Fruit fly (Drosophila melanogaster): Measurements from ENCODE around the gene CG15362.
A peak's percentile ranks its signal among the peaks of the same experiment; 100 is the strongest.

CG15362 gene

dm6 chr2L:1986343-1987280 is 5.6 kb downstream of the CG15362 start (continued):
- TF ChIP-seq h (GFP tag; optimal IDR thresholded peaks at IDR 0.05) = peak; percentile 79
- TF ChIP-seq dmrt93B (GFP tag; optimal IDR thresholded peaks at IDR 0.05) = peak; percentile 19

dm6 chr2L:1987434-1988191 is 6.6 kb downstream of the CG15362 start, which contains the start of gene Got2:
Got2 (minus strand) TSS chr2L:1987758.
- TF ChIP-seq foxo (GFP tag; optimal IDR thresholded peaks at IDR 0.05) (peak in 1 of 2 experiments; percentile 35), Myc (optimal IDR thresholded peaks at IDR 0.05) (peak; percentile 94), GATAd (GFP tag; optimal IDR thresholded peaks at IDR 0.05) (peak; percentile 9), dmrt93B (GFP tag; optimal IDR thresholded peaks at IDR 0.05) (no peak), psq (GFP tag; optimal IDR thresholded peaks at IDR 0.05) (peak; percentile 26), OdsH (GFP tag; optimal IDR thresholded peaks at IDR 0.05) (peak; percentile 34), Rel (GFP tag; optimal IDR thresholded peaks at IDR 0.05) (no peak), Rel (tag; optimal IDR thresholded peaks at IDR 0.05) (peak; percentile 26), Dif (GFP tag; optimal IDR thresholded peaks at IDR 0.05; ENCODE audit: partially characterized antibody) (peak; percentile 14), woc (GFP tag; optimal IDR thresholded peaks at IDR 0.05) (peak; percentile 65), HLH106 (tag; optimal IDR thresholded peaks at IDR 0.05) (peak; percentile 17), Hr83 (GFP tag; optimal IDR thresholded peaks at IDR 0.05; ENCODE audit: poor library complexity, severe bottlenecking) (peak; percentile 53), fru (GFP tag; optimal IDR thresholded peaks at IDR 0.05) (peak; percentile 27), sage (GFP tag; optimal IDR thresholded peaks at IDR 0.05) (peak; percentile 31), CrebA (GFP tag; optimal IDR thresholded peaks at IDR 0.05; ENCODE audit: borderline replicate concordance) (no peak), usp (GFP tag; optimal IDR thresholded peaks at IDR 0.05) (no peak), dl (GFP tag; optimal IDR thresholded peaks at IDR 0.05; ENCODE audit: insufficient read depth in 1 of 2, partially characterized antibody in 2 of 2) (no peak)

- peak; percentile 4 for TF ChIP-seq Dif (GFP tag; optimal IDR thresholded peaks at IDR 0.05; ENCODE audit: partially characterized antibody)
- no peak for TF ChIP-seq Myc (optimal IDR thresholded peaks at IDR 0.05)
- peak; percentile 11 to 29 for TF ChIP-seq dl (GFP tag; optimal IDR thresholded peaks at IDR 0.05; ENCODE audit: insufficient read depth in 1 of 2, partially characterized antibody in 2 of 2)
- TF ChIP-seq pan (optimal IDR thresholded peaks at IDR 0.05) = no peak
These were observed 7.2 kb downstream of the CG15362 start, which contains the start of gene Npc2a for dm6 chr2L:1988192-1988561. Npc2a (plus strand) TSS chr2L:1988290.

dm6 chr2L:1989278-1989918 is 8.4 kb downstream of the CG15362 start:
- no peak for TF ChIP-seq woc (GFP tag; optimal IDR thresholded peaks at IDR 0.05)
- TF ChIP-seq GATAd (GFP tag; optimal IDR thresholded peaks at IDR 0.05) = no peak
- peak; percentile 47 for TF ChIP-seq rgr (GFP tag; optimal IDR thresholded peaks at IDR 0.05)
- TF ChIP-seq OdsH (GFP tag; optimal IDR thresholded peaks at IDR 0.05) = peak; percentile 21
- peak; percentile 65 for TF ChIP-seq h (GFP tag; optimal IDR thresholded peaks at IDR 0.05)
- TF ChIP-seq CG9705 (GFP tag; optimal IDR thresholded peaks at IDR 0.05) = no peak
- no peak for TF ChIP-seq lola (GFP tag; optimal IDR thresholded peaks at IDR 0.05)
- peak; percentile 3 for TF ChIP-seq Rel (GFP tag; optimal IDR thresholded peaks at IDR 0.05)
- TF ChIP-seq Rel (tag; optimal IDR thresholded peaks at IDR 0.05) = peak; percentile 43
- no peak for TF ChIP-seq Myc (optimal IDR thresholded peaks at IDR 0.05)
- TF ChIP-seq HLH106 (tag; optimal IDR thresholded peaks at IDR 0.05) = peak; percentile 1
- peak in 1 of 2 experiments; percentile 27 for TF ChIP-seq foxo (GFP tag; optimal IDR thresholded peaks at IDR 0.05)
- TF ChIP-seq ey (GFP tag; optimal IDR thresholded peaks at IDR 0.05) = peak; percentile 45
- TF ChIP-seq dl (GFP tag; optimal IDR thresholded peaks at IDR 0.05; ENCODE audit: insufficient read depth in 1 of 2, partially characterized antibody in 2 of 2) = peak in 1 of 2 experiments; percentile 22
- TF ChIP-seq pan (optimal IDR thresholded peaks at IDR 0.05) = no peak
- peak; percentile 87 for TF ChIP-seq psq (GFP tag; optimal IDR thresholded peaks at IDR 0.05)
- peak; percentile 1 for TF ChIP-seq Dif (GFP tag; optimal IDR thresholded peaks at IDR 0.05; ENCODE audit: partially characterized antibody)
- peak; percentile 49 for TF ChIP-seq Hr83 (GFP tag; optimal IDR thresholded peaks at IDR 0.05; ENCODE audit: poor library complexity, severe bottlenecking)
- TF ChIP-seq Hnf4 (GFP tag; optimal IDR thresholded peaks at IDR 0.05) = peak; percentile 33
- TF ChIP-seq dsf (GFP tag; optimal IDR thresholded peaks at IDR 0.05; ENCODE audit: borderline replicate concordance) = no peak
- no peak for TF ChIP-seq N (GFP tag; optimal IDR thresholded peaks at IDR 0.05)
- TF ChIP-seq Sp1 (GFP tag; optimal IDR thresholded peaks at IDR 0.05) = peak; percentile 20
- TF ChIP-seq CG32264 (GFP tag; optimal IDR thresholded peaks at IDR 0.05) = no peak
- TF ChIP-seq br (GFP tag; optimal IDR thresholded peaks at IDR 0.05) = peak; percentile 37
- peak; percentile 70 for TF ChIP-seq Jra (GFP tag; optimal IDR thresholded peaks at IDR 0.05)
- TF ChIP-seq Hr78 (GFP tag; optimal IDR thresholded peaks at IDR 0.05) = no peak
- peak; percentile 16 for TF ChIP-seq fru (GFP tag; optimal IDR thresholded peaks at IDR 0.05)
- TF ChIP-seq jim (GFP tag; optimal IDR thresholded peaks at IDR 0.05) = no peak
- no peak for TF ChIP-seq dmrt93B (GFP tag; optimal IDR thresholded peaks at IDR 0.05)
